Worm (Caenorhabditis elegans) whole organism, early embryonic: ENCODE results near the gene Y116F11A.1.

ENCODE experiments used
- aly-1 ChIP-seq: sonication (generic microtip); optimal IDR thresholded peaks from 2 replicates; lab custom pipeline; 2016; ENCODE audit warnings: missing genetic modification characterization, missing compliant biosample characterization
- ama-1 ChIP-seq: fragments of 150-350 bp; optimal IDR thresholded peaks from 2 replicates; lab custom pipeline; 2014
- flt-1 ChIP-seq: fragments of 200-800 bp; sonication (Bioruptor generic); IDR thresholded peaks from 2 replicates; pipeline ENCODE4 v1.3.6; 2022; ENCODE audit warnings: missing genetic modification characterization, missing compliant biosample characterization
- hmbx-1 ChIP-seq: sonication (generic microtip); optimal IDR thresholded peaks from 2 replicates; lab custom pipeline; 2016; ENCODE audit warnings: mild to moderate bottlenecking, missing genetic modification characterization, missing compliant biosample characterization
- hmg-4 ChIP-seq: fragments of 200-800 bp; sonication (Bioruptor generic); optimal IDR thresholded peaks from 2 replicates; lab custom pipeline; 2018; ENCODE audit warnings: mild to moderate bottlenecking, missing genetic modification characterization, missing compliant biosample characterization
- scrt-1 ChIP-seq: fragments of 200-800 bp; sonication (Bioruptor generic); IDR thresholded peaks from 2 replicates; pipeline ENCODE4 v1.3.6; 2022; ENCODE audit warnings: missing genetic modification characterization, missing compliant biosample characterization

DNA sequence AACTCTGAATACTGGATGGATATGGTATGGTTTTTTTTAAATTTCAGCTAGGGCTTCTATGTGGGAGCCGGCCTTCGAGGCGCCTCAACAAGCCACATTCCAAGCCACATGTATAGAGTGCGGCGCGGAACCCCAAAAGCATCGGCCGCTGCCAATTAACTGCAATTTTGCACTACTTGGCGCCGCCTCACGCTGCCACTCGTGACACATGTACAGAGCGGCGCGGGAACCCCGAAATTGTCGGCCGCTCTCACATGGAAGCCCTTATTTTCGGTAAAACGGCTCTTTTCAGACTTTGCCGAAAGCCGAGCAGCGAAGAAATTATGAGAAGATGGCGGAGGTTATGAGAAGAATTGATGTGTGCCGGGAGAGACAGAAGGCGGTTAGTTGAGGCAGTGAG lies 13.4 kb downstream of the Y116F11A.1 start:
- TF ChIP-seq ama-1 (lab: Kevin White, UChicago) (no peak), scrt-1 (GFP tag; lab: Robert Waterston, UW) (no peak), hmg-4 (GFP tag; lab: Kevin White, UChicago) (no peak), flt-1 (no peak), hmbx-1 (tag; lab: Kevin White, UChicago) (no peak), aly-1 (no peak)
